Worm (Caenorhabditis elegans) whole organism, L3 larva: Measurements from ENCODE around the gene ZK121.2.

Experiments
- R02D3.7 ChIP-seq: fragments of 150-350 bp; optimal IDR thresholded peaks from 2 replicates; lab custom pipeline; 2014; ENCODE audit warnings: missing biosample characterization, missing genetic modification characterization
- ZK546.5 ChIP-seq: sonication (generic microtip); optimal IDR thresholded peaks from 2 replicates; lab custom pipeline; 2017; ENCODE audit warnings: missing biosample characterization, missing genetic modification characterization
- aly-2 ChIP-seq: fragments of 150-350 bp; optimal IDR thresholded peaks from 2 replicates; lab custom pipeline; 2014; ENCODE audit warnings: missing biosample characterization, missing genetic modification characterization
- ama-1 ChIP-seq: fragments of 150-350 bp; optimal IDR thresholded peaks from 2 replicates; lab custom pipeline; 2018
- ceh-16 ChIP-seq: sonication (generic microtip); optimal IDR thresholded peaks from 2 replicates; lab custom pipeline; 2017; ENCODE audit warnings: missing biosample characterization, missing genetic modification characterization
- ceh-28 ChIP-seq: fragments of 150-350 bp; optimal IDR thresholded peaks from 2 replicates; lab custom pipeline; 2014; ENCODE audit warnings: missing biosample characterization, missing genetic modification reagents, missing genetic modification characterization
- ceh-82 ChIP-seq: fragments of 150-350 bp; optimal IDR thresholded peaks from 2 replicates; lab custom pipeline; 2014; ENCODE audit warnings: missing biosample characterization, missing genetic modification characterization
- ceh-9 ChIP-seq: sonication (generic microtip); optimal IDR thresholded peaks from 2 replicates; lab custom pipeline; 2018; ENCODE audit warnings: missing biosample characterization, missing genetic modification characterization
- daf-12 ChIP-seq: fragments of 150-350 bp; optimal IDR thresholded peaks from 2 replicates; lab custom pipeline; 2014; ENCODE audit warnings: missing biosample characterization, missing genetic modification reagents, missing genetic modification characterization
- egl-27 ChIP-seq: sonication (generic microtip); optimal IDR thresholded peaks from 4 replicates; lab custom pipeline; 2017; ENCODE audit warnings: missing biosample characterization, missing genetic modification reagents, missing genetic modification characterization
- egl-5 ChIP-seq: fragments of 150-350 bp; optimal IDR thresholded peaks from 2 replicates; lab custom pipeline; 2017; ENCODE audit warnings: missing biosample characterization, missing genetic modification reagents, missing genetic modification characterization, inconsistent platforms
- elt-1 ChIP-seq: fragments of 150-350 bp; optimal IDR thresholded peaks from 2 replicates; lab custom pipeline; 2014; ENCODE audit warnings: missing biosample characterization, missing genetic modification characterization
- elt-2 ChIP-seq: sonication (generic microtip); optimal IDR thresholded peaks from 2 replicates; lab custom pipeline; 2016; ENCODE audit warnings: missing genetic modification reagents, mild to moderate bottlenecking, missing genetic modification characterization, missing compliant biosample characterization
- eor-1 ChIP-seq, 2 experiments: fragments of 150-350 bp; optimal IDR thresholded peaks; 2 replicates each; lab custom pipeline; 2014 to 2018; ENCODE audit warnings: missing biosample characterization in 2 of 2, missing genetic modification characterization in 2 of 2
- fkh-10 ChIP-seq: sonication (generic microtip); optimal IDR thresholded peaks from 2 replicates; lab custom pipeline; 2017; ENCODE audit warnings: missing biosample characterization, missing genetic modification reagents, missing genetic modification characterization
- fkh-2 ChIP-seq: fragments of 150-350 bp; optimal IDR thresholded peaks from 2 replicates; lab custom pipeline; 2014; ENCODE audit warnings: missing biosample characterization, missing genetic modification reagents, missing genetic modification characterization
- fos-1 ChIP-seq: fragments of 150-350 bp; optimal IDR thresholded peaks from 2 replicates; lab custom pipeline; 2014; ENCODE audit warnings: missing biosample characterization, missing genetic modification characterization
- hmg-11 ChIP-seq: sonication (generic microtip); optimal IDR thresholded peaks from 2 replicates; lab custom pipeline; 2016; ENCODE audit warnings: missing genetic modification characterization, missing compliant biosample characterization
- jun-1 ChIP-seq: fragments of 150-350 bp; optimal IDR thresholded peaks from 2 replicates; lab custom pipeline; 2014; ENCODE audit warnings: missing biosample characterization, missing genetic modification reagents, missing genetic modification characterization
- lin-15B ChIP-seq: fragments of 150-350 bp; optimal IDR thresholded peaks from 2 replicates; lab custom pipeline; 2014; ENCODE audit warnings: missing biosample characterization, missing genetic modification characterization
- lin-39 ChIP-seq: fragments of 150-350 bp; optimal IDR thresholded peaks from 2 replicates; lab custom pipeline; 2018; ENCODE audit warnings: missing biosample characterization, missing genetic modification reagents, missing genetic modification characterization
- lsy-12 ChIP-seq: sonication (generic microtip); optimal IDR thresholded peaks from 2 replicates; lab custom pipeline; 2016; ENCODE audit warnings: mild to moderate bottlenecking, missing genetic modification characterization, missing compliant biosample characterization
- mdl-1 ChIP-seq: fragments of 150-350 bp; optimal IDR thresholded peaks from 2 replicates; lab custom pipeline; 2014; ENCODE audit warnings: missing biosample characterization, missing genetic modification characterization
- mml-1 ChIP-seq: fragments of 150-350 bp; sonication (generic microtip); optimal IDR thresholded peaks from 3 replicates; lab custom pipeline; 2014; ENCODE audit warnings: missing biosample characterization, missing genetic modification characterization
- nfya-1 ChIP-seq: sonication (generic microtip); optimal IDR thresholded peaks from 2 replicates; lab custom pipeline; 2017; ENCODE audit warnings: missing genetic modification characterization, mild to moderate bottlenecking, missing compliant biosample characterization, antibody characterized with exemption, moderate library complexity; ENCODE audit not compliant: insufficient read depth
- nhr-11 ChIP-seq: fragments of 150-350 bp; optimal IDR thresholded peaks from 2 replicates; lab custom pipeline; 2014; ENCODE audit warnings: missing biosample characterization, missing genetic modification characterization
- nhr-12 ChIP-seq: fragments of 150-350 bp; optimal IDR thresholded peaks from 2 replicates; lab custom pipeline; 2014; ENCODE audit warnings: missing biosample characterization, missing genetic modification characterization
- nhr-23 ChIP-seq: fragments of 150-350 bp; optimal IDR thresholded peaks from 2 replicates; lab custom pipeline; 2014; ENCODE audit warnings: missing biosample characterization, missing genetic modification reagents, missing genetic modification characterization
- nhr-237 ChIP-seq: fragments of 150-350 bp; optimal IDR thresholded peaks from 2 replicates; lab custom pipeline; 2014; ENCODE audit warnings: missing biosample characterization, missing genetic modification characterization
- nhr-25 ChIP-seq: sonication (generic microtip); optimal IDR thresholded peaks from 2 replicates; lab custom pipeline; 2017; ENCODE audit warnings: missing biosample characterization, missing genetic modification characterization
- nhr-43 ChIP-seq: sonication (generic microtip); optimal IDR thresholded peaks from 2 replicates; lab custom pipeline; 2016; ENCODE audit warnings: mild to moderate bottlenecking, missing genetic modification characterization, missing compliant biosample characterization; ENCODE audit not compliant: poor library complexity, severe bottlenecking
- nhr-67 ChIP-seq: fragments of 150-350 bp; optimal IDR thresholded peaks from 2 replicates; lab custom pipeline; 2014; ENCODE audit warnings: missing biosample characterization, missing genetic modification characterization
- nhr-76 ChIP-seq: fragments of 150-350 bp; sonication (generic microtip); optimal IDR thresholded peaks from 5 replicates; lab custom pipeline; 2014; ENCODE audit warnings: missing biosample characterization, missing genetic modification characterization
- nhr-77 ChIP-seq: fragments of 150-350 bp; optimal IDR thresholded peaks from 2 replicates; lab custom pipeline; 2014; ENCODE audit warnings: missing biosample characterization, missing genetic modification characterization
- pha-4 ChIP-seq: fragments of 150-350 bp; optimal IDR thresholded peaks from 2 replicates; lab custom pipeline; 2014; ENCODE audit warnings: missing biosample characterization, missing genetic modification reagents, missing genetic modification characterization
- pqm-1 ChIP-seq: fragments of 150-350 bp; optimal IDR thresholded peaks from 2 replicates; lab custom pipeline; 2017; ENCODE audit warnings: missing biosample characterization, missing genetic modification characterization, inconsistent platforms
- sea-2 ChIP-seq: fragments of 150-350 bp; sonication (generic microtip); optimal IDR thresholded peaks from 4 replicates; lab custom pipeline; 2014; ENCODE audit warnings: missing biosample characterization, missing genetic modification reagents, missing genetic modification characterization
- skn-1 ChIP-seq: fragments of 150-350 bp; optimal IDR thresholded peaks from 2 replicates; lab custom pipeline; 2014; ENCODE audit warnings: missing biosample characterization, missing genetic modification characterization
- snpc-4 ChIP-seq: fragments of 150-350 bp; optimal IDR thresholded peaks from 2 replicates; lab custom pipeline; 2014; ENCODE audit warnings: missing biosample characterization, missing genetic modification characterization
- tbx-2 ChIP-seq: sonication (generic microtip); optimal IDR thresholded peaks from 2 replicates; lab custom pipeline; 2016; ENCODE audit warnings: mild to moderate bottlenecking, missing genetic modification characterization, missing compliant biosample characterization
- unc-39 ChIP-seq: sonication (generic microtip); optimal IDR thresholded peaks from 4 replicates; lab custom pipeline; 2017; ENCODE audit warnings: missing biosample characterization, missing genetic modification characterization
- unc-62 ChIP-seq: fragments of 150-350 bp; sonication (generic microtip); optimal IDR thresholded peaks from 4 replicates; lab custom pipeline; 2014; ENCODE audit warnings: missing biosample characterization, missing genetic modification reagents, missing genetic modification characterization
- zag-1 ChIP-seq: fragments of 150-350 bp; optimal IDR thresholded peaks from 2 replicates; lab custom pipeline; 2014; ENCODE audit warnings: missing biosample characterization, missing genetic modification characterization

Gene ZK121.2

ce11 chrIII:5341382-5341781 is at the start of gene ZK121.2:
Gene ZK121.2, plus strand, starts transcription at chrIII:5341682.
- TF ChIP-seq sea-2 (GFP tag; lab: Kevin White, UChicago): no peak
- TF ChIP-seq pha-4 (tag; lab: Kevin White, UChicago): no peak
- TF ChIP-seq nhr-76 (tag; lab: Kevin White, UChicago): no peak
- TF ChIP-seq fkh-2 (tag; lab: Kevin White, UChicago): no peak
- TF ChIP-seq nhr-43: no peak
- TF ChIP-seq zag-1 (tag; lab: Kevin White, UChicago): no peak
- TF ChIP-seq snpc-4 (tag; lab: Kevin White, UChicago): no peak
- no peak for TF ChIP-seq nhr-11 (tag; lab: Kevin White, UChicago)
- TF ChIP-seq nhr-12 (tag; lab: Kevin White, UChicago): no peak
- TF ChIP-seq ceh-9 (tag; lab: Kevin White, UChicago): no peak
- no peak for TF ChIP-seq unc-39 (tag; lab: Kevin White, UChicago)
- TF ChIP-seq ama-1 (lab: Kevin White, UChicago): no peak
- no peak for TF ChIP-seq tbx-2 (tag; lab: Kevin White, UChicago)

- TF ChIP-seq unc-62 (GFP tag; lab: Kevin White, UChicago) (no peak), egl-27 (tag; lab: Kevin White, UChicago) (no peak), ZK546.5 (tag; lab: Kevin White, UChicago) (no peak), R02D3.7 (tag; lab: Kevin White, UChicago) (no peak), nhr-12 (tag; lab: Kevin White, UChicago) (no peak), nhr-77 (tag; lab: Kevin White, UChicago) (no peak), nhr-237 (tag; lab: Kevin White, UChicago) (no peak), egl-5 (no peak), mdl-1 (tag; lab: Kevin White, UChicago) (no peak), pha-4 (tag; lab: Kevin White, UChicago) (no peak), nhr-76 (tag; lab: Kevin White, UChicago) (no peak), sea-2 (GFP tag; lab: Kevin White, UChicago) (no peak), tbx-2 (tag; lab: Kevin White, UChicago) (no peak), elt-1 (no peak), ceh-16 (tag; lab: Kevin White, UChicago) (no peak), lin-15B (tag; lab: Kevin White, UChicago) (no peak)
- TF ChIP-seq, all 47 proteins: peak for 0
These were observed 47.2 kb upstream of the ZK121.2 start for ce11 chrIII:5294281-5294680.

- TF ChIP-seq fkh-10 (no peak), elt-2 (tag; lab: Kevin White, UChicago) (peak; percentile 36), nhr-43 (peak; percentile 14), nfya-1 (tag; lab: Kevin White, UChicago) (peak; percentile 53), jun-1 (no peak), daf-12 (tag; lab: Kevin White, UChicago) (no peak), ceh-9 (tag; lab: Kevin White, UChicago) (no peak), pha-4 (tag; lab: Kevin White, UChicago) (peak; percentile 47), lin-39 (tag; lab: Kevin White, UChicago) (peak; percentile 46), fkh-2 (tag; lab: Kevin White, UChicago) (no peak), ceh-28 (no peak), lsy-12 (tag; lab: Kevin White, UChicago) (peak; percentile 61), sea-2 (GFP tag; lab: Kevin White, UChicago) (no peak), egl-27 (tag; lab: Kevin White, UChicago) (no peak), R02D3.7 (tag; lab: Kevin White, UChicago) (no peak), nhr-77 (tag; lab: Kevin White, UChicago) (no peak), aly-2 (tag; lab: Kevin White, UChicago) (no peak), tbx-2 (tag; lab: Kevin White, UChicago) (peak; percentile 40), unc-62 (GFP tag; lab: Kevin White, UChicago) (no peak), nhr-11 (tag; lab: Kevin White, UChicago) (no peak), pqm-1 (tag; lab: Kevin White, UChicago) (peak; percentile 9), nhr-25 (no peak), eor-1 (tag; optimal IDR thresholded peaks at IDR 0.05; lab: Kevin White, UChicago) (no peak), mml-1 (no peak), snpc-4 (tag; lab: Kevin White, UChicago) (no peak), lin-15B (tag; lab: Kevin White, UChicago) (peak; percentile 26), egl-5 (peak; percentile 6), ama-1 (lab: Kevin White, UChicago) (peak; percentile 25), unc-39 (tag; lab: Kevin White, UChicago) (no peak), nhr-23 (tag; lab: Kevin White, UChicago) (no peak), fos-1 (tag; lab: Kevin White, UChicago) (no peak), ceh-82 (tag; lab: Kevin White, UChicago) (no peak), nhr-67 (tag; lab: Kevin White, UChicago) (no peak), hmg-11 (tag; lab: Kevin White, UChicago) (peak; percentile 33), skn-1 (no peak), elt-1 (no peak), ZK546.5 (tag; lab: Kevin White, UChicago) (no peak)
These were observed 46.6 kb upstream of the ZK121.2 start for ce11 chrIII:5294867-5295266.
